Worm (Caenorhabditis elegans) whole organism, early embryonic: Measurements from ENCODE around the gene W09H1.4.

Experiments
- B0310.2 ChIP-seq: sonication (generic microtip); optimal IDR thresholded peaks from 2 replicates; lab custom pipeline; 2016; ENCODE audit warnings: mild to moderate bottlenecking, missing genetic modification characterization, missing compliant biosample characterization
- aly-1 ChIP-seq: sonication (generic microtip); optimal IDR thresholded peaks from 2 replicates; lab custom pipeline; 2016; ENCODE audit warnings: missing genetic modification characterization, missing compliant biosample characterization
- ama-1 ChIP-seq: fragments of 150-350 bp; optimal IDR thresholded peaks from 2 replicates; lab custom pipeline; 2014
- ceh-36 ChIP-seq: sonication (generic microtip); optimal IDR thresholded peaks from 2 replicates; lab custom pipeline; 2016; ENCODE audit warnings: missing genetic modification characterization, inconsistent platforms, missing compliant biosample characterization
- ets-7 ChIP-seq: sonication (generic microtip); optimal IDR thresholded peaks from 2 replicates; lab custom pipeline; 2016; ENCODE audit warnings: missing genotype, missing genetic modification characterization, missing compliant biosample characterization
- flt-1 ChIP-seq: fragments of 200-800 bp; sonication (Bioruptor generic); IDR thresholded peaks from 2 replicates; pipeline ENCODE4 v1.3.6; 2022; ENCODE audit warnings: missing genetic modification characterization, missing compliant biosample characterization
- hnd-1 ChIP-seq: sonication (generic microtip); optimal IDR thresholded peaks from 2 replicates; lab custom pipeline; 2016; ENCODE audit warnings: missing genetic modification characterization, missing compliant biosample characterization
- pes-1 ChIP-seq: fragments of 200-800 bp; sonication (Bioruptor generic); IDR thresholded peaks from 2 replicates; pipeline ENCODE4 v1.3.6; 2022; ENCODE audit warnings: missing genetic modification reagents, missing genetic modification characterization, missing compliant biosample characterization
- sea-1 ChIP-seq: fragments of 200-800 bp; sonication (Bioruptor generic); conservative IDR thresholded peaks from 2 replicates; pipeline ENCODE4 v1.3.6; 2022; ENCODE audit warnings: missing genetic modification characterization, missing compliant biosample characterization
- tbx-11 ChIP-seq: fragments of 200-800 bp; sonication (Bioruptor generic); IDR thresholded peaks from 2 replicates; pipeline ENCODE4 v1.3.6; 2022; ENCODE audit warnings: missing genetic modification characterization, missing compliant biosample characterization
- tbx-37 ChIP-seq: fragments of 200-800 bp; sonication (Bioruptor generic); conservative IDR thresholded peaks from 2 replicates; pipeline ENCODE4 v1.3.6; 2022; ENCODE audit warnings: missing genetic modification reagents, missing genetic modification characterization, missing compliant biosample characterization
- tra-4 ChIP-seq: sonication (generic microtip); optimal IDR thresholded peaks from 2 replicates; lab custom pipeline; 2017; ENCODE audit warnings: missing genetic modification characterization, missing compliant biosample characterization

ce11 chrII:13164062-13164461 lies 19.3 kb upstream of the W09H1.4 start:
- no peak for TF ChIP-seq tbx-37 (GFP tag; lab: Robert Waterston, UW)
- no peak for TF ChIP-seq B0310.2 (tag; lab: Kevin White, UChicago)
- no peak for TF ChIP-seq flt-1
- no peak for TF ChIP-seq ama-1 (lab: Kevin White, UChicago)
- no peak for TF ChIP-seq tbx-11 (GFP tag; lab: Robert Waterston, UW)
- no peak for TF ChIP-seq ceh-36 (tag; lab: Kevin White, UChicago)
- TF ChIP-seq pes-1 (GFP tag; lab: Robert Waterston, UW) = no peak
- TF ChIP-seq hnd-1 (tag; lab: Kevin White, UChicago) = no peak
- no peak for TF ChIP-seq aly-1 (tag; lab: Kevin White, UChicago)
- no peak for TF ChIP-seq ets-7 (tag; lab: Kevin White, UChicago)
- TF ChIP-seq tra-4 (tag; lab: Kevin White, UChicago) = no peak
- no peak for TF ChIP-seq sea-1
